Worm (Caenorhabditis elegans) whole organism, L2 larva: ENCODE data around the gene lgc-43.

ENCODE experiments used
- F13H6.1 ChIP-seq: sonication (generic microtip); optimal IDR thresholded peaks from 2 replicates; lab custom pipeline; 2016; ENCODE audit warnings: missing genetic modification characterization, missing compliant biosample characterization
- R02D3.7 ChIP-seq: fragments of 150-350 bp; optimal IDR thresholded peaks from 2 replicates; lab custom pipeline; 2014; ENCODE audit warnings: missing biosample characterization, missing genetic modification characterization
- Y55F3AM.14 ChIP-seq: fragments of 200-800 bp; sonication (Bioruptor generic); optimal IDR thresholded peaks from 2 replicates; lab custom pipeline; 2018; ENCODE audit warnings: mild to moderate bottlenecking, missing genetic modification characterization, missing compliant biosample characterization
- ZK546.5 ChIP-seq: sonication (generic microtip); optimal IDR thresholded peaks from 2 replicates; lab custom pipeline; 2017; ENCODE audit warnings: missing biosample characterization, missing genetic modification characterization
- alr-1 ChIP-seq: fragments of 150-350 bp; optimal IDR thresholded peaks from 2 replicates; lab custom pipeline; 2014; ENCODE audit warnings: missing biosample characterization, missing genetic modification characterization
- aly-2 ChIP-seq: fragments of 150-350 bp; optimal IDR thresholded peaks from 2 replicates; lab custom pipeline; 2014; ENCODE audit warnings: missing biosample characterization, missing genetic modification characterization
- ceh-16 ChIP-seq: fragments of 150-350 bp; optimal IDR thresholded peaks from 2 replicates; lab custom pipeline; 2014; ENCODE audit warnings: missing biosample characterization, missing genetic modification characterization
- crh-2 ChIP-seq: sonication (generic microtip); optimal IDR thresholded peaks from 2 replicates; lab custom pipeline; 2017; ENCODE audit warnings: missing biosample characterization, missing genetic modification characterization
- dmd-4 ChIP-seq: sonication (generic microtip); optimal IDR thresholded peaks from 2 replicates; lab custom pipeline; 2017; ENCODE audit warnings: missing biosample characterization, missing genetic modification characterization
- egl-27 ChIP-seq: sonication (generic microtip); optimal IDR thresholded peaks from 3 replicates; lab custom pipeline; 2017; ENCODE audit warnings: missing biosample characterization, missing genetic modification reagents, missing genetic modification characterization
- elt-1 ChIP-seq: fragments of 150-350 bp; optimal IDR thresholded peaks from 2 replicates; lab custom pipeline; 2014; ENCODE audit warnings: missing biosample characterization, missing genetic modification characterization
- elt-3 ChIP-seq: sonication (generic microtip); optimal IDR thresholded peaks from 2 replicates; lab custom pipeline; 2017; ENCODE audit warnings: missing biosample characterization, missing genetic modification characterization
- fos-1 ChIP-seq: fragments of 150-350 bp; optimal IDR thresholded peaks from 2 replicates; lab custom pipeline; 2014; ENCODE audit warnings: missing biosample characterization, missing genetic modification characterization
- gmeb-1 ChIP-seq: fragments of 150-350 bp; optimal IDR thresholded peaks from 2 replicates; lab custom pipeline; 2014; ENCODE audit warnings: missing biosample characterization, missing genetic modification characterization
- lin-39 ChIP-seq: fragments of 150-350 bp; optimal IDR thresholded peaks from 2 replicates; lab custom pipeline; 2014; ENCODE audit warnings: missing biosample characterization, missing genetic modification reagents, missing genetic modification characterization
- lsy-2 ChIP-seq, 2 experiments: fragments of 150-350 bp in 1 of 2; sonication (generic microtip) in 1 of 2; optimal IDR thresholded peaks; 2 replicates each; lab custom pipeline; 2014 to 2017; ENCODE audit warnings: missing biosample characterization in 2 of 2, missing genetic modification characterization in 2 of 2
- nhr-10 ChIP-seq: sonication (generic microtip); optimal IDR thresholded peaks from 2 replicates; lab custom pipeline; 2017; ENCODE audit warnings: missing biosample characterization, missing genetic modification characterization
- nhr-11 ChIP-seq: fragments of 150-350 bp; optimal IDR thresholded peaks from 2 replicates; lab custom pipeline; 2014; ENCODE audit warnings: missing biosample characterization, missing genetic modification characterization
- nhr-12 ChIP-seq: fragments of 150-350 bp; optimal IDR thresholded peaks from 2 replicates; lab custom pipeline; 2014; ENCODE audit warnings: missing biosample characterization, missing genetic modification characterization
- nhr-21 ChIP-seq: fragments of 150-350 bp; optimal IDR thresholded peaks from 2 replicates; lab custom pipeline; 2014; ENCODE audit warnings: missing biosample characterization, missing genetic modification characterization
- nhr-237 ChIP-seq: fragments of 150-350 bp; optimal IDR thresholded peaks from 2 replicates; lab custom pipeline; 2014; ENCODE audit warnings: missing biosample characterization, missing genetic modification characterization
- nhr-6 ChIP-seq: fragments of 150-350 bp; optimal IDR thresholded peaks from 2 replicates; lab custom pipeline; 2014; ENCODE audit warnings: missing biosample characterization, missing genetic modification characterization
- nhr-77 ChIP-seq: fragments of 150-350 bp; optimal IDR thresholded peaks from 2 replicates; lab custom pipeline; 2014; ENCODE audit warnings: missing biosample characterization, missing genetic modification characterization
- sem-4 ChIP-seq: fragments of 150-350 bp; optimal IDR thresholded peaks from 2 replicates; lab custom pipeline; 2014; ENCODE audit warnings: missing biosample characterization, missing genetic modification reagents, missing genetic modification characterization
- skn-1 ChIP-seq: sonication (generic microtip); optimal IDR thresholded peaks from 2 replicates; lab custom pipeline; 2017; ENCODE audit warnings: missing biosample characterization, missing genetic modification characterization
- sma-3 ChIP-seq: sonication (generic microtip); optimal IDR thresholded peaks from 2 replicates; lab custom pipeline; 2016; ENCODE audit warnings: missing genetic modification reagents, missing genetic modification characterization, missing compliant biosample characterization
- sma-9 ChIP-seq, 2 experiments: fragments of 150-350 bp in 1 of 2; sonication (generic microtip) in 1 of 2; optimal IDR thresholded peaks; 2 replicates each; lab custom pipeline; 2014 to 2016; ENCODE audit warnings: missing genetic modification characterization in 2 of 2, mild to moderate bottlenecking in 1 of 2, missing biosample characterization in 1 of 2, missing compliant biosample characterization in 1 of 2, missing genetic modification reagents in 1 of 2, moderate library complexity in 1 of 2
- snpc-4 ChIP-seq: fragments of 150-350 bp; optimal IDR thresholded peaks from 2 replicates; lab custom pipeline; 2014; ENCODE audit warnings: missing biosample characterization, missing genetic modification characterization
- unc-39 ChIP-seq: fragments of 150-350 bp; optimal IDR thresholded peaks from 2 replicates; lab custom pipeline; 2014; ENCODE audit warnings: missing biosample characterization, missing genetic modification characterization
- unc-55 ChIP-seq: fragments of 150-350 bp; sonication (generic microtip); optimal IDR thresholded peaks from 3 replicates; lab custom pipeline; 2014; ENCODE audit warnings: missing biosample characterization, missing genetic modification reagents, missing genetic modification characterization
- unc-62 ChIP-seq: fragments of 150-350 bp; optimal IDR thresholded peaks from 2 replicates; lab custom pipeline; 2014; ENCODE audit warnings: missing biosample characterization, missing genetic modification reagents, missing genetic modification characterization
- zag-1 ChIP-seq: fragments of 150-350 bp; optimal IDR thresholded peaks from 2 replicates; lab custom pipeline; 2014; ENCODE audit warnings: missing biosample characterization, missing genetic modification characterization
- ztf-11 ChIP-seq: sonication (generic microtip); optimal IDR thresholded peaks from 2 replicates; lab custom pipeline; 2017; ENCODE audit warnings: missing biosample characterization, missing genetic modification characterization
- ztf-4 ChIP-seq: fragments of 150-350 bp; optimal IDR thresholded peaks from 2 replicates; lab custom pipeline; 2014; ENCODE audit warnings: missing biosample characterization, missing genetic modification characterization

lgc-43 gene

DNA sequence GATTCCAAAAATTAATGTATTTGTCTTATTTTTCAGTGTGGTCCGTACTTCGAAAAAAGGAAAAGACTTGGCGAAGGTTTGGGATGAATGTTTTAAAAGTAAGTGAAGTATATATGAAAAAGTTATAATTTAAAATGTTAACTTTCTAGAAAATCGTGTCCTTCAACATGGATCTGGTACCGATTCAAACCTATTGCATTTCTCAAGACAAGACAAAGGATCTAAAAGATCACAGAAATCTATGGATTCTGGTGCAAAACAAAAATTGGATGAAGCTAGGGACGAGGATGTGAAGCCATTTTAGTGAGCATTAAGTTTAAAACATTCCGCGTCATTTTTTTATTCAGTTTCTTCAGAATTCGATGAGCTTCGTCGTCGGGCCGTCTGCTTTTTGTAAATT, 23.5 kb upstream of the lgc-43 start, which contains the start of gene zim-2:
TSS of gene zim-2 (plus strand) at position 301 of the 400 bp plus-strand sequence.
- TF ChIP-seq fos-1 (tag; lab: Kevin White, UChicago) (no peak), ceh-16 (tag; lab: Kevin White, UChicago) (no peak), nhr-11 (tag; lab: Kevin White, UChicago) (no peak), Y55F3AM.14 (GFP tag; lab: Kevin White, UChicago) (no peak), ZK546.5 (tag; lab: Kevin White, UChicago) (no peak), nhr-237 (no peak), ztf-11 (tag; lab: Kevin White, UChicago) (no peak), sem-4 (tag; lab: Kevin White, UChicago) (no peak), gmeb-1 (tag; lab: Kevin White, UChicago) (no peak), elt-3 (no peak), snpc-4 (no peak), unc-62 (no peak), crh-2 (tag; lab: Kevin White, UChicago) (no peak)

DNA sequence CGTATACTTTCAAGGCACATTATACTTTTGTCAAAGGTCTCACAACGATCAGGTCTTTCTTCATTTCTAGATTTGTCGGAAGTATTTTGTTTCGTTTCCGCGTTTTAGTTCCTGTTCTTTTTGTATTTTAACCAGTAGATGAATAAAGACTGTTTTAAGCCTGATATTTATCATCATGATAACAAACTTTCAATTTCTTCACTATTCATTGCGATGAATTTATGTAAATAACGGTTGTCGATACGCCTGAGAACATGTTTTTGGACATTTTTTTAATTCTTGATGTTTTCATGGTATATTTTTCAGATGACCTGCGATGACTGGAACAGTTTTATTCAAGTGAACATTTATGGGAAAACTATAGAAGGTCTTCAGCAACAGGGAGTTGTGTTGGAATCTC, 20.1 kb upstream of the lgc-43 start, which contains the start of gene zim-3:
TSS of gene zim-3 (plus strand) at position 301 of the 400 bp plus-strand sequence.
- no peak for TF ChIP-seq F13H6.1 (tag; lab: Kevin White, UChicago)
- no peak for TF ChIP-seq sma-3 (GFP tag; lab: Kevin White, UChicago)
- TF ChIP-seq elt-3 = no peak
- no peak for TF ChIP-seq nhr-77 (tag; lab: Kevin White, UChicago)
- TF ChIP-seq lsy-2 (tag; optimal IDR thresholded peaks at IDR 0.05; lab: Kevin White, UChicago) = no peak
- TF ChIP-seq crh-2 (tag; lab: Kevin White, UChicago) = no peak
- TF ChIP-seq fos-1 (tag; lab: Kevin White, UChicago) = no peak
- TF ChIP-seq nhr-21 (tag; lab: Kevin White, UChicago) = no peak
- TF ChIP-seq nhr-6 (tag; lab: Kevin White, UChicago) = no peak
- no peak for TF ChIP-seq skn-1 (tag; lab: Kevin White, UChicago)

DNA sequence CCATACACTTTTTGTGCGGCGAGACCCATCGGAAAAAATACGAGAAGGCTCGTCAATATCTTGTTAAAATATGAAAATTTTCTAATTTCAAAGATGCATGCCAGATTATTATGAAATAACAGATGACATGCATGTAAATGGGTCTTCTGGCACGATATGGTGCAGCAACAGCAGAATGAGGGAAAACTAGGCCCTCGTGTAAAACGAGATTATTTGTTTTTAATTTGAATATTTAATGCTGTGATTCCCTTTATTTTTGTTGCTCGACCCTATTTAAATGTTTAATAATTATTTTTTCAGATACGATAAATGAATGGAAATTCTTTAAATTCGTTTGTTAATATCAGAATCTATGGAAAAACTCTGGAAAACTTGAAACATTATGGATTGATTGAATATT, 16.9 kb upstream of the lgc-43 start, which contains the start of gene him-8:
TSS of gene him-8 (plus strand) at position 301 of the 400 bp plus-strand sequence.
- TF ChIP-seq unc-55 (GFP tag; lab: Kevin White, UChicago) (peak; percentile 5), dmd-4 (tag; lab: Kevin White, UChicago) (no peak)

DNA sequence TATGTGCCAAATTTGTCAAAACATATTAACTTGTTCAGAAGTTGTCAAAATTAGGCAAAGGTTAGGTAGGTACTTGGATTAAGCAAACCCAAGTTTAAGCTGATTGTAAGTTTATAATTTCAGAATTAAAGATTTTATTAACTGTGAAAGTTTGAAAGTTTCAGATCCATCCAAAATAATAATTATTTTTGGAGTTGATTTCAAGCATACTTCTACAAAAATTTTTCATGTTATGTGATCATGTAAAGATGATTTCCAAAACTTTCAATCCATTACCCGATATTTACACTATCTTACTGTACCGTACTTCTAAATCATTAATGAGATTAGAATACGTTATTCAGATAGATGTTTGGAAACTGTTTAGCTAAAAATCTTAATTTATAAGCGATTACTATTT, 13.9 kb upstream of the lgc-43 start:
- TF ChIP-seq nhr-12 (tag; lab: Kevin White, UChicago) = no peak
- TF ChIP-seq sma-9 (GFP tag; optimal IDR thresholded peaks at IDR 0.05; lab: Kevin White, UChicago) = no peak
- TF ChIP-seq sma-9 (tag; optimal IDR thresholded peaks at IDR 0.05; lab: Kevin White, UChicago) = no peak
- TF ChIP-seq ztf-11 (tag; lab: Kevin White, UChicago) = no peak
- TF ChIP-seq nhr-77 (tag; lab: Kevin White, UChicago) = no peak
- TF ChIP-seq unc-62 = no peak

DNA sequence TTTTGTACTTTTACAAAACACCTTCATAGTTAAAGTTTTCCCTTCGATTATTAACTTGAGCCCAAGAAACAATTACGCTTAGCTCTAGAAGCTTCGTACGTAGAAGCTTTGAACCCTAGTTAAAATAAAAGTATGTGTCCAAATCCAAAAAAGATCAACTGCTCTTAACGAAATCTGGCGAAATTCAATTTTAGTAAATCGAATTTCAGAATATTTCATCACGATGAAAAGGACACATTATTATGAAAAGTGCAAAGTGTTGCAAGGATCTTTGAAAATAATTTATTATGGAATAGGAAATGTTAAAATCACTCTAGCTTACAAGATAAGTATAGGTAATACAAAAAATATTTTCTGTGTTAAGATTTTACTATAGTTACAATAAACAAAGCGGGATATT, 13.2 kb upstream of the lgc-43 start:
- TF ChIP-seq zag-1 (tag; lab: Kevin White, UChicago) = no peak

DNA sequence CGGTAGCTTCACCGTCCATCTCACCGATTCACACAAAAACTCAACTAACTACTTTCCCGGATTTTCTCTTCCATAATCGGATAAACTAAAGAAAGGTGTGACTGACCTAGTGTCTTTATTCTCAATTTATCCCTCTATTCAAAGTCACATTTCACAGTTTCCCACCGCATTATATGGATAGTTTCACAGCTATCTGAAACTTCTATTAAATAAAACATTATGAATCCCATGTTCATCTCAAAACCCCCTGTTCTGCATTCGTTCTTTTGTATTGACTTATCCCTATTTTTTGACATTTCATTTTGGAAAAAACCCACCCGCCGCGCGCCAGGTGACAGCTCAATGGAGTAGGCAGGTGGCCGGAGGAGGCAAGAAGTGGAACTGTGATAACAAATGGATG, 10.6 kb upstream of the lgc-43 start:
- TF ChIP-seq alr-1 (no peak), zag-1 (tag; lab: Kevin White, UChicago) (no peak), unc-55 (GFP tag; lab: Kevin White, UChicago) (no peak), sem-4 (tag; lab: Kevin White, UChicago) (no peak), gmeb-1 (tag; lab: Kevin White, UChicago) (no peak), lin-39 (tag; lab: Kevin White, UChicago) (no peak), R02D3.7 (tag; lab: Kevin White, UChicago) (no peak), elt-1 (no peak), egl-27 (tag; lab: Kevin White, UChicago) (no peak), fos-1 (tag; lab: Kevin White, UChicago) (no peak), crh-2 (tag; lab: Kevin White, UChicago) (no peak), nhr-10 (no peak), unc-39 (no peak), snpc-4 (no peak), ZK546.5 (tag; lab: Kevin White, UChicago) (no peak), ztf-4 (tag; lab: Kevin White, UChicago) (no peak), aly-2 (no peak)
